Fruit fly (Drosophila melanogaster) whole organism, embryonic: ENCODE measurements around the gene dsx.
A peak's percentile ranks its signal among the peaks of the same experiment; 100 is the strongest.

Experiments
- Abd-B ChIP-seq: fragments of 200-800 bp; sonication (Bioruptor generic); optimal IDR thresholded peaks from 2 replicates; lab custom pipeline; 2018; ENCODE audit warnings: missing biosample characterization, mild to moderate bottlenecking, missing genetic modification characterization, moderate library complexity
- B-H1 ChIP-seq: fragments of 200-800 bp; sonication (Bioruptor generic); IDR thresholded peaks from 3 replicates; pipeline ENCODE4 v1.3.6; 2022; ENCODE audit warnings: missing biosample characterization, missing genetic modification characterization
- BEAF-32 ChIP-seq: fragments of 200-800 bp; sonication (Bioruptor generic); optimal IDR thresholded peaks from 3 replicates; lab custom pipeline; 2017; ENCODE audit warnings: missing biosample characterization, missing genetic modification characterization, mild to moderate bottlenecking, moderate library complexity, missing genetic modification reagents
- CG10209 ChIP-seq: fragments of 200-800 bp; sonication (Bioruptor generic); optimal IDR thresholded peaks from 3 replicates; lab custom pipeline; 2017; ENCODE audit warnings: missing biosample characterization, mild to moderate bottlenecking, missing genetic modification characterization, missing genetic modification reagents
- CG10654 ChIP-seq: fragments of 200-800 bp; sonication (Bioruptor generic); optimal IDR thresholded peaks from 2 replicates; lab custom pipeline; 2016; ENCODE audit warnings: missing biosample characterization, missing genetic modification characterization
- CG11093 ChIP-seq: fragments of 200-800 bp; sonication (Bioruptor generic); IDR thresholded peaks from 3 replicates; pipeline ENCODE4 v1.3.6; 2022; ENCODE audit warnings: missing biosample characterization, missing genetic modification characterization
- CG1233 ChIP-seq: fragments of 200-800 bp; sonication (Bioruptor generic); optimal IDR thresholded peaks from 4 replicates; lab custom pipeline; 2018; ENCODE audit warnings: missing biosample characterization, mild to moderate bottlenecking, missing genetic modification characterization
- CG13296 ChIP-seq: fragments of 200-800 bp; sonication (Bioruptor generic); optimal IDR thresholded peaks from 3 replicates; lab custom pipeline; 2018; ENCODE audit warnings: missing biosample characterization, mild to moderate bottlenecking, missing genetic modification characterization
- CG15011 ChIP-seq: fragments of 200-800 bp; sonication (Bioruptor generic); optimal IDR thresholded peaks from 3 replicates; lab custom pipeline; 2018; ENCODE audit warnings: missing biosample characterization, mild to moderate bottlenecking, missing genetic modification characterization
- CG1602 ChIP-seq: fragments of 200-800 bp; sonication (Bioruptor generic); optimal IDR thresholded peaks from 3 replicates; lab custom pipeline; 2016; ENCODE audit warnings: missing biosample characterization, missing genetic modification characterization
- CG1603 ChIP-seq: fragments of 200-800 bp; sonication (Bioruptor generic); optimal IDR thresholded peaks from 2 replicates; lab custom pipeline; 2019; ENCODE audit warnings: missing biosample characterization, mild to moderate bottlenecking, missing genetic modification characterization, moderate library complexity
- CG2712 ChIP-seq: fragments of 200-800 bp; optimal IDR thresholded peaks from 3 replicates; lab custom pipeline; 2019; ENCODE audit warnings: missing biosample characterization, mild to moderate bottlenecking, missing genetic modification characterization, moderate library complexity
- CG3065 ChIP-seq: fragments of 200-800 bp; sonication (Bioruptor generic); optimal IDR thresholded peaks from 2 replicates; lab custom pipeline; 2016; ENCODE audit warnings: missing biosample characterization, missing genetic modification characterization
- CG31365 ChIP-seq: fragments of 200-800 bp; sonication (Bioruptor generic); optimal IDR thresholded peaks from 2 replicates; lab custom pipeline; 2018; ENCODE audit warnings: missing biosample characterization, mild to moderate bottlenecking, missing genetic modification characterization
- CG34224 ChIP-seq: fragments of 200-800 bp; sonication (Bioruptor generic); IDR thresholded peaks from 3 replicates; pipeline ENCODE4 v1.3.6; 2022; ENCODE audit warnings: missing biosample characterization, missing genetic modification characterization; ENCODE audit not compliant: partially characterized antibody
- CG42726 ChIP-seq: fragments of 200-800 bp; sonication (Bioruptor generic); IDR thresholded peaks from 2 replicates; pipeline ENCODE4 v1.3.6; 2022; ENCODE audit warnings: missing biosample characterization, missing genetic modification characterization; ENCODE audit not compliant: partially characterized antibody
- CG4360 ChIP-seq: fragments of 200-800 bp; sonication (Bioruptor generic); IDR thresholded peaks from 2 replicates; pipeline ENCODE4 v1.3.6; 2022; ENCODE audit warnings: missing biosample characterization, missing genetic modification characterization
- CG5953 ChIP-seq: fragments of 200-800 bp; sonication (Bioruptor generic); IDR thresholded peaks from 2 replicates; pipeline ENCODE4 v1.3.6; 2022; ENCODE audit warnings: missing biosample characterization, missing genetic modification characterization
- CG6813 ChIP-seq: fragments of 200-800 bp; sonication (Bioruptor generic); optimal IDR thresholded peaks from 2 replicates; lab custom pipeline; 2017; ENCODE audit warnings: missing biosample characterization, missing genetic modification characterization, mild to moderate bottlenecking, moderate library complexity, missing genetic modification reagents
- CG8478 ChIP-seq: fragments of >200 bp; optimal IDR thresholded peaks from 2 replicates; lab custom pipeline; 2018
- CG9817 ChIP-seq: fragments of 200-800 bp; sonication (Bioruptor generic); optimal IDR thresholded peaks from 2 replicates; lab custom pipeline; 2018; ENCODE audit warnings: missing biosample characterization, mild to moderate bottlenecking, missing genetic modification characterization, moderate library complexity
- D19A ChIP-seq: fragments of 200-800 bp; optimal IDR thresholded peaks from 3 replicates; lab custom pipeline; 2019; ENCODE audit warnings: missing biosample characterization, mild to moderate bottlenecking, missing genetic modification characterization, moderate library complexity
- E2f2 ChIP-seq: fragments of 200-800 bp; sonication (Bioruptor generic); IDR thresholded peaks from 2 replicates; pipeline ENCODE4 v1.3.6; 2022; ENCODE audit warnings: missing biosample characterization, missing genetic modification characterization
- Fer2 ChIP-seq: fragments of 200-800 bp; sonication (Bioruptor generic); optimal IDR thresholded peaks from 2 replicates; lab custom pipeline; 2018; ENCODE audit warnings: missing biosample characterization, mild to moderate bottlenecking, missing genetic modification characterization, moderate library complexity
- HLH54F ChIP-seq: fragments of 200-800 bp; sonication (Bioruptor generic); optimal IDR thresholded peaks from 3 replicates; lab custom pipeline; 2016; ENCODE audit warnings: missing biosample characterization, missing genetic modification characterization
- Hr3 ChIP-seq: fragments of 200-800 bp; sonication (Bioruptor generic); optimal IDR thresholded peaks from 3 replicates; lab custom pipeline; 2016; ENCODE audit warnings: missing biosample characterization, missing genetic modification characterization
- Hr39 ChIP-seq: fragments of >200 bp; optimal IDR thresholded peaks from 2 replicates; lab custom pipeline; 2017
- Lpt ChIP-seq: fragments of >200 bp; optimal IDR thresholded peaks from 2 replicates; lab custom pipeline; 2018; ENCODE audit warnings: missing biosample characterization, missing genetic modification characterization
- Myb ChIP-seq: fragments of 200-800 bp; sonication (Bioruptor generic); optimal IDR thresholded peaks from 2 replicates; lab custom pipeline; 2016; ENCODE audit warnings: missing biosample characterization, missing genetic modification characterization
- NC2β ChIP-seq: fragments of 200-800 bp; sonication (Bioruptor generic); optimal IDR thresholded peaks from 2 replicates; lab custom pipeline; 2016; ENCODE audit warnings: missing biosample characterization, missing genetic modification characterization
- Nf-YA ChIP-seq: fragments of 200-800 bp; sonication (Bioruptor generic); IDR thresholded peaks from 2 replicates; pipeline ENCODE4 v1.3.6; 2022; ENCODE audit warnings: missing biosample characterization, missing genetic modification characterization
- Nf-YB ChIP-seq: fragments of 200-800 bp; sonication (Bioruptor generic); optimal IDR thresholded peaks from 3 replicates; lab custom pipeline; 2019; ENCODE audit warnings: missing biosample characterization, mild to moderate bottlenecking, missing genetic modification characterization, moderate library complexity
- Nf-YC ChIP-seq: fragments of 200-800 bp; optimal IDR thresholded peaks from 3 replicates; lab custom pipeline; 2019; ENCODE audit warnings: missing biosample characterization, mild to moderate bottlenecking, missing genetic modification characterization, moderate library complexity
- PHDP ChIP-seq: fragments of 200-800 bp; sonication (Bioruptor generic); optimal IDR thresholded peaks from 3 replicates; lab custom pipeline; 2018; ENCODE audit warnings: missing biosample characterization, mild to moderate bottlenecking, missing genetic modification characterization, moderate library complexity
- Sry-δ ChIP-seq: fragments of 200-800 bp; sonication (Bioruptor generic); optimal IDR thresholded peaks from 2 replicates; lab custom pipeline; 2016; ENCODE audit warnings: missing biosample characterization, missing genetic modification characterization
- YL-1 ChIP-seq: fragments of 200-800 bp; sonication (Bioruptor generic); optimal IDR thresholded peaks from 3 replicates; lab custom pipeline; 2017; ENCODE audit warnings: missing biosample characterization, mild to moderate bottlenecking, missing genetic modification characterization
- ab ChIP-seq: fragments of 200-800 bp; sonication (Bioruptor generic); optimal IDR thresholded peaks from 2 replicates; lab custom pipeline; 2016; ENCODE audit warnings: missing biosample characterization, missing genetic modification characterization
- aop ChIP-seq: fragments of 200-800 bp; sonication (Bioruptor generic); IDR thresholded peaks from 2 replicates; pipeline ENCODE4 v1.3.6; 2022; ENCODE audit warnings: missing biosample characterization, missing genetic modification characterization
- ara ChIP-seq: fragments of 200-800 bp; sonication (Bioruptor generic); IDR thresholded peaks from 2 replicates; pipeline ENCODE4 v1.3.6; 2022; ENCODE audit warnings: missing biosample characterization, missing genetic modification characterization
- cato ChIP-seq: fragments of 200-800 bp; sonication (Bioruptor generic); optimal IDR thresholded peaks from 2 replicates; lab custom pipeline; 2016; ENCODE audit warnings: missing biosample characterization, missing genetic modification characterization, borderline replicate concordance
- corto ChIP-seq: fragments of 200-800 bp; sonication (Bioruptor generic); optimal IDR thresholded peaks from 2 replicates; lab custom pipeline; 2016; ENCODE audit warnings: missing biosample characterization, mild to moderate bottlenecking, missing genetic modification characterization, moderate library complexity
- ems ChIP-seq: fragments of 200-800 bp; sonication (Bioruptor generic); optimal IDR thresholded peaks from 3 replicates; lab custom pipeline; 2016; ENCODE audit warnings: missing biosample characterization, missing genetic modification characterization
- exex ChIP-seq: fragments of 200-800 bp; sonication (Bioruptor generic); optimal IDR thresholded peaks from 4 replicates; lab custom pipeline; 2018; ENCODE audit warnings: missing biosample characterization, mild to moderate bottlenecking, missing genetic modification characterization, moderate library complexity
- fd3F ChIP-seq: fragments of 200-800 bp; sonication (Bioruptor generic); optimal IDR thresholded peaks from 2 replicates; lab custom pipeline; 2018; ENCODE audit warnings: missing biosample characterization, mild to moderate bottlenecking, missing genetic modification characterization, moderate library complexity
- fru ChIP-seq: fragments of >200 bp; optimal IDR thresholded peaks from 2 replicates; lab custom pipeline; 2017
- hbn ChIP-seq: fragments of 200-800 bp; sonication (Bioruptor generic); IDR thresholded peaks from 2 replicates; pipeline ENCODE4 v1.3.6; 2022; ENCODE audit warnings: missing biosample characterization, missing genetic modification characterization; ENCODE audit not compliant: partially characterized antibody
- luna ChIP-seq: fragments of 200-800 bp; sonication (Bioruptor generic); optimal IDR thresholded peaks from 2 replicates; lab custom pipeline; 2016; ENCODE audit warnings: missing biosample characterization, missing genetic modification characterization
- phol ChIP-seq: fragments of 200-800 bp; sonication (Bioruptor generic); optimal IDR thresholded peaks from 3 replicates; lab custom pipeline; 2018; ENCODE audit warnings: missing biosample characterization, mild to moderate bottlenecking, missing genetic modification characterization, moderate library complexity
- pzg ChIP-seq: fragments of 200-800 bp; sonication (Bioruptor generic); optimal IDR thresholded peaks from 3 replicates; lab custom pipeline; 2018; ENCODE audit warnings: missing biosample characterization, mild to moderate bottlenecking, missing genetic modification characterization, moderate library complexity
- schlank ChIP-seq: fragments of 200-800 bp; sonication (Bioruptor generic); optimal IDR thresholded peaks from 2 replicates; lab custom pipeline; 2018; ENCODE audit warnings: missing biosample characterization, mild to moderate bottlenecking, missing genetic modification characterization
- sna ChIP-seq: fragments of 200-800 bp; sonication (Bioruptor generic); IDR thresholded peaks from 2 replicates; pipeline ENCODE4 v1.3.6; 2022; ENCODE audit warnings: missing biosample characterization, missing genetic modification characterization; ENCODE audit not compliant: partially characterized antibody
- stwl ChIP-seq: fragments of 200-800 bp; sonication (Bioruptor generic); optimal IDR thresholded peaks from 3 replicates; lab custom pipeline; 2018; ENCODE audit warnings: missing biosample characterization, mild to moderate bottlenecking, missing genetic modification characterization, moderate library complexity
- zfh2 ChIP-seq: fragments of 200-800 bp; sonication (Bioruptor generic); optimal IDR thresholded peaks from 2 replicates; lab custom pipeline; 2016; ENCODE audit warnings: missing biosample characterization, missing genetic modification characterization

dsx gene

dm6 chr3R:7973049-7973448 is 5.8 kb upstream of the dsx start (continued):
- TF ChIP-seq Abd-B = no peak
- no peak for TF ChIP-seq phol (tag; lab: Kevin White, UChicago)
- no peak for TF ChIP-seq fru (lab: Kevin White, UChicago)
- TF ChIP-seq CG5953 = no peak
- TF ChIP-seq cato = no peak
- no peak for TF ChIP-seq CG34224 (GFP tag; lab: Robert Waterston, UW)
- no peak for TF ChIP-seq CG31365
- TF ChIP-seq CG6813 (GFP tag; lab: Kevin White, UChicago) = no peak
- TF ChIP-seq CG9817 (tag; lab: Kevin White, UChicago) = no peak
- no peak for TF ChIP-seq corto (GFP tag; lab: Kevin White, UChicago)
- TF ChIP-seq Lpt (GFP tag; lab: Kevin White, UChicago) = no peak
- no peak for TF ChIP-seq aop (GFP tag; lab: Robert Waterston, UW)
- no peak for TF ChIP-seq hbn (GFP tag; lab: Robert Waterston, UW)
- TF ChIP-seq ems (GFP tag; lab: Kevin White, UChicago) = no peak
- no peak for TF ChIP-seq Hr39 (lab: Kevin White, UChicago)
- no peak for TF ChIP-seq Sry-δ
- no peak for TF ChIP-seq CG10209 (GFP tag; lab: Kevin White, UChicago)
- no peak for TF ChIP-seq CG1602 (GFP tag; lab: Kevin White, UChicago)
- no peak for TF ChIP-seq Nf-YA
- no peak for TF ChIP-seq sna (GFP tag; lab: Robert Waterston, UW)
- no peak for TF ChIP-seq schlank
- no peak for TF ChIP-seq CG4360
- no peak for TF ChIP-seq CG1233
- no peak for TF ChIP-seq fd3F (GFP tag; lab: Kevin White, UChicago)
- peak; percentile 29 for TF ChIP-seq CG1603 (tag; lab: Kevin White, UChicago)
- TF ChIP-seq zfh2 (GFP tag; lab: Kevin White, UChicago) = no peak
- no peak for TF ChIP-seq CG2712 (tag; lab: Kevin White, UChicago)
- TF ChIP-seq B-H1 = no peak
- peak; percentile 74 for TF ChIP-seq E2f2 (GFP tag; lab: Robert Waterston, UW)
- TF ChIP-seq Fer2 (tag; lab: Kevin White, UChicago) = no peak
- no peak for TF ChIP-seq CG13296 (GFP tag; lab: Kevin White, UChicago)
- TF ChIP-seq HLH54F (GFP tag; lab: Kevin White, UChicago) = no peak
- TF ChIP-seq Hr3 (GFP tag; lab: Kevin White, UChicago) = no peak
- peak; percentile 11 for TF ChIP-seq BEAF-32 (GFP tag; lab: Kevin White, UChicago)
- peak; percentile 91 for TF ChIP-seq Myb (GFP tag; lab: Kevin White, UChicago)
- no peak for TF ChIP-seq CG11093 (GFP tag; lab: Robert Waterston, UW)
- peak; percentile 2 for TF ChIP-seq YL-1
- no peak for TF ChIP-seq ara (GFP tag; lab: Robert Waterston, UW)
- TF ChIP-seq CG3065 (GFP tag; lab: Kevin White, UChicago) = no peak
- no peak for TF ChIP-seq PHDP (tag; lab: Kevin White, UChicago)
- TF ChIP-seq CG10654 (GFP tag; lab: Kevin White, UChicago) = no peak
- no peak for TF ChIP-seq D19A (tag; lab: Kevin White, UChicago)
- TF ChIP-seq luna = no peak
- TF ChIP-seq Nf-YC (tag; lab: Kevin White, UChicago) = no peak
- peak; percentile 11 for TF ChIP-seq stwl (tag; lab: Kevin White, UChicago)
- no peak for TF ChIP-seq NC2β (GFP tag; lab: Kevin White, UChicago)
- no peak for TF ChIP-seq exex (tag; lab: Kevin White, UChicago)
- TF ChIP-seq CG8478 (lab: Kevin White, UChicago) = no peak
- TF ChIP-seq CG15011 (GFP tag; lab: Kevin White, UChicago) = no peak
- no peak for TF ChIP-seq Nf-YB (GFP tag; lab: Kevin White, UChicago)
- TF ChIP-seq CG42726 = no peak
- TF ChIP-seq ab (GFP tag; lab: Kevin White, UChicago) = no peak
- TF ChIP-seq pzg (GFP tag; lab: Kevin White, UChicago) = peak; percentile 48
